Worm (Caenorhabditis elegans) whole organism, L4/young adult: ENCODE measurements around the gene C24H10.3.

ENCODE experiments used
- W03F9.2 ChIP-seq: fragments of 150-350 bp; optimal IDR thresholded peaks from 2 replicates; lab custom pipeline; 2014; ENCODE audit warnings: missing biosample characterization, missing genetic modification characterization
- dao-5 ChIP-seq: sonication (generic microtip); optimal IDR thresholded peaks from 2 replicates; lab custom pipeline; 2016; ENCODE audit warnings: missing genotype, missing genetic modification characterization, moderate library complexity, missing compliant biosample characterization
- him-1 ChIP-seq: sonication (generic microtip); optimal IDR thresholded peaks from 2 replicates; lab custom pipeline; 2016; ENCODE audit warnings: missing genotype, missing genetic modification reagents, missing genetic modification characterization, missing compliant biosample characterization

ce11 chrX:5087366-5087891 is 26.6 kb downstream of the C24H10.3 start, which contains the start of gene pnk-4:
- no peak for TF ChIP-seq W03F9.2 (tag; lab: Kevin White, UChicago)
- no peak for TF ChIP-seq him-1 (tag; lab: Kevin White, UChicago)
- no peak for TF ChIP-seq dao-5
